Worm (Caenorhabditis elegans): ENCODE measurements around the gene F58E6.5.
A peak's percentile ranks its signal among the peaks of the same experiment; 100 is the strongest.

The F58E6.5 gene

ce11 chrV:9768828-9769778 lies 14.7 kb upstream of the F58E6.5 start, which contains the start of gene unc-42:
TSS of gene unc-42 (minus strand) at chrV:9769391.
- no peak for TF ChIP-seq ztf-29 (GFP tag; IDR thresholded peaks at IDR 0.05)
- TF ChIP-seq flt-1 (GFP tag; IDR thresholded peaks at IDR 0.05) = 0 out of 2 replicates have a peak, but pooled peaks have one; percentile 27

- TF ChIP-seq T22C8.4 (GFP tag; IDR thresholded peaks at IDR 0.05) = no peak
- TF ChIP-seq med-1 (GFP tag; optimal IDR thresholded peaks at IDR 0.05; ENCODE audit: insufficient read depth) = no peak
- no peak for TF ChIP-seq ztf-23 (GFP tag; IDR thresholded peaks at IDR 0.05)
- TF ChIP-seq klf-2 (GFP tag; conservative IDR thresholded peaks at IDR 0.05) = no peak
- no peak for TF ChIP-seq ztf-29 (GFP tag; IDR thresholded peaks at IDR 0.05)
- TF ChIP-seq flt-1 (GFP tag; IDR thresholded peaks at IDR 0.05) = no peak
- no peak for TF ChIP-seq ref-1 (GFP tag; conservative IDR thresholded peaks at IDR 0.05)
- no peak for TF ChIP-seq cog-1 (tag; optimal IDR thresholded peaks at IDR 0.05)
- TF ChIP-seq tab-1 (GFP tag; IDR thresholded peaks at IDR 0.05) = no peak
Measured at ce11 chrV:9767941-9768340, 13.6 kb upstream of the F58E6.5 start.

ce11 chrV:9765622-9766021 lies 11.3 kb upstream of the F58E6.5 start:
- TF ChIP-seq klf-2 (GFP tag; conservative IDR thresholded peaks at IDR 0.05) (no peak), cog-1 (tag; optimal IDR thresholded peaks at IDR 0.05) (no peak), tab-1 (GFP tag; IDR thresholded peaks at IDR 0.05) (no peak), flt-1 (GFP tag; IDR thresholded peaks at IDR 0.05) (no peak), ztf-23 (GFP tag; IDR thresholded peaks at IDR 0.05) (no peak), ztf-29 (GFP tag; IDR thresholded peaks at IDR 0.05) (no peak), med-1 (GFP tag; optimal IDR thresholded peaks at IDR 0.05; ENCODE audit: insufficient read depth) (no peak), T22C8.4 (GFP tag; IDR thresholded peaks at IDR 0.05) (no peak), ref-1 (GFP tag; conservative IDR thresholded peaks at IDR 0.05) (no peak)

ce11 chrV:9764552-9764951 lies 10.2 kb upstream of the F58E6.5 start:
- no peak for TF ChIP-seq cog-1 (tag; optimal IDR thresholded peaks at IDR 0.05)
- no peak for TF ChIP-seq flt-1 (GFP tag; IDR thresholded peaks at IDR 0.05)
- no peak for TF ChIP-seq tab-1 (GFP tag; IDR thresholded peaks at IDR 0.05)
- TF ChIP-seq ztf-23 (GFP tag; IDR thresholded peaks at IDR 0.05) = no peak
- no peak for TF ChIP-seq med-1 (GFP tag; optimal IDR thresholded peaks at IDR 0.05; ENCODE audit: insufficient read depth)
- no peak for TF ChIP-seq ztf-29 (GFP tag; IDR thresholded peaks at IDR 0.05)
- no peak for TF ChIP-seq T22C8.4 (GFP tag; IDR thresholded peaks at IDR 0.05)
- TF ChIP-seq klf-2 (GFP tag; conservative IDR thresholded peaks at IDR 0.05) = no peak
- no peak for TF ChIP-seq ref-1 (GFP tag; conservative IDR thresholded peaks at IDR 0.05)

ce11 chrV:9763759-9764158 lies 9.4 kb upstream of the F58E6.5 start:
- TF ChIP-seq ref-1 (GFP tag; conservative IDR thresholded peaks at IDR 0.05) = no peak
- TF ChIP-seq flt-1 (GFP tag; IDR thresholded peaks at IDR 0.05) = no peak
- TF ChIP-seq ztf-29 (GFP tag; IDR thresholded peaks at IDR 0.05) = no peak
- no peak for TF ChIP-seq med-1 (GFP tag; optimal IDR thresholded peaks at IDR 0.05; ENCODE audit: insufficient read depth)
- no peak for TF ChIP-seq klf-2 (GFP tag; conservative IDR thresholded peaks at IDR 0.05)
- TF ChIP-seq cog-1 (tag; optimal IDR thresholded peaks at IDR 0.05) = no peak
- no peak for TF ChIP-seq ztf-23 (GFP tag; IDR thresholded peaks at IDR 0.05)
- no peak for TF ChIP-seq T22C8.4 (GFP tag; IDR thresholded peaks at IDR 0.05)
- no peak for TF ChIP-seq tab-1 (GFP tag; IDR thresholded peaks at IDR 0.05)

- TF ChIP-seq tab-1 (GFP tag; IDR thresholded peaks at IDR 0.05) (no peak), klf-2 (GFP tag; conservative IDR thresholded peaks at IDR 0.05) (no peak), T22C8.4 (GFP tag; IDR thresholded peaks at IDR 0.05) (no peak), cog-1 (tag; optimal IDR thresholded peaks at IDR 0.05) (no peak), med-1 (GFP tag; optimal IDR thresholded peaks at IDR 0.05; ENCODE audit: insufficient read depth) (no peak), ztf-29 (GFP tag; IDR thresholded peaks at IDR 0.05) (no peak), ref-1 (GFP tag; conservative IDR thresholded peaks at IDR 0.05) (no peak), flt-1 (GFP tag; IDR thresholded peaks at IDR 0.05) (no peak), ztf-23 (GFP tag; IDR thresholded peaks at IDR 0.05) (no peak)
Measured at ce11 chrV:9758437-9758836, 4.1 kb upstream of the F58E6.5 start.

ce11 chrV:9757884-9758283 lies 3.5 kb upstream of the F58E6.5 start, which contains the start of gene F58E6.11:
TSS of gene F58E6.11 (minus strand) at chrV:9757984.
- TF ChIP-seq flt-1 (GFP tag; IDR thresholded peaks at IDR 0.05) (no peak), T22C8.4 (GFP tag; IDR thresholded peaks at IDR 0.05) (no peak), cog-1 (tag; optimal IDR thresholded peaks at IDR 0.05) (no peak), ref-1 (GFP tag; conservative IDR thresholded peaks at IDR 0.05) (no peak), med-1 (GFP tag; optimal IDR thresholded peaks at IDR 0.05; ENCODE audit: insufficient read depth) (no peak), ztf-23 (GFP tag; IDR thresholded peaks at IDR 0.05) (no peak), tab-1 (GFP tag; IDR thresholded peaks at IDR 0.05) (no peak), ztf-29 (GFP tag; IDR thresholded peaks at IDR 0.05) (no peak), klf-2 (GFP tag; conservative IDR thresholded peaks at IDR 0.05) (no peak)

ce11 chrV:9756242-9756641 lies 1.9 kb upstream of the F58E6.5 start, which contains the start of gene hrg-3:
TSS of gene hrg-3 (plus strand) at chrV:9756468.
- TF ChIP-seq ztf-23 (GFP tag; IDR thresholded peaks at IDR 0.05) (no peak), tab-1 (GFP tag; IDR thresholded peaks at IDR 0.05) (no peak), klf-2 (GFP tag; conservative IDR thresholded peaks at IDR 0.05) (no peak), flt-1 (GFP tag; IDR thresholded peaks at IDR 0.05) (no peak), med-1 (GFP tag; optimal IDR thresholded peaks at IDR 0.05; ENCODE audit: insufficient read depth) (no peak), ref-1 (GFP tag; conservative IDR thresholded peaks at IDR 0.05) (no peak), cog-1 (tag; optimal IDR thresholded peaks at IDR 0.05) (no peak), ztf-29 (GFP tag; IDR thresholded peaks at IDR 0.05) (no peak), T22C8.4 (GFP tag; IDR thresholded peaks at IDR 0.05) (no peak)

- no peak for TF ChIP-seq ztf-23 (GFP tag; IDR thresholded peaks at IDR 0.05)
- TF ChIP-seq tab-1 (GFP tag; IDR thresholded peaks at IDR 0.05) = no peak
- TF ChIP-seq flt-1 (GFP tag; IDR thresholded peaks at IDR 0.05) = no peak
- no peak for TF ChIP-seq cog-1 (tag; optimal IDR thresholded peaks at IDR 0.05)
- no peak for TF ChIP-seq med-1 (GFP tag; optimal IDR thresholded peaks at IDR 0.05; ENCODE audit: insufficient read depth)
- TF ChIP-seq klf-2 (GFP tag; conservative IDR thresholded peaks at IDR 0.05) = no peak
- no peak for TF ChIP-seq ztf-29 (GFP tag; IDR thresholded peaks at IDR 0.05)
- no peak for TF ChIP-seq ref-1 (GFP tag; conservative IDR thresholded peaks at IDR 0.05)
- no peak for TF ChIP-seq T22C8.4 (GFP tag; IDR thresholded peaks at IDR 0.05)
Measured at ce11 chrV:9755725-9756124, 1.4 kb upstream of the F58E6.5 start, which contains the start of gene F58E6.8. TSS of gene F58E6.8 (minus strand) at chrV:9755825.
